Worm (Caenorhabditis elegans) whole organism, L3 larva: ENCODE measurements around the gene mrpl-16.

ENCODE experiments used
- ZK546.5 ChIP-seq: sonication (generic microtip); optimal IDR thresholded peaks from 2 replicates; lab custom pipeline; 2017; ENCODE audit warnings: missing biosample characterization, missing genetic modification characterization
- aly-2 ChIP-seq: fragments of 150-350 bp; optimal IDR thresholded peaks from 2 replicates; lab custom pipeline; 2014; ENCODE audit warnings: missing biosample characterization, missing genetic modification characterization
- ama-1 ChIP-seq: fragments of 150-350 bp; optimal IDR thresholded peaks from 2 replicates; lab custom pipeline; 2018
- ceh-16 ChIP-seq: sonication (generic microtip); optimal IDR thresholded peaks from 2 replicates; lab custom pipeline; 2017; ENCODE audit warnings: missing biosample characterization, missing genetic modification characterization
- ceh-28 ChIP-seq: fragments of 150-350 bp; optimal IDR thresholded peaks from 2 replicates; lab custom pipeline; 2014; ENCODE audit warnings: missing biosample characterization, missing genetic modification reagents, missing genetic modification characterization
- ceh-82 ChIP-seq: fragments of 150-350 bp; optimal IDR thresholded peaks from 2 replicates; lab custom pipeline; 2014; ENCODE audit warnings: missing biosample characterization, missing genetic modification characterization
- ceh-9 ChIP-seq: sonication (generic microtip); optimal IDR thresholded peaks from 2 replicates; lab custom pipeline; 2018; ENCODE audit warnings: missing biosample characterization, missing genetic modification characterization
- daf-12 ChIP-seq: fragments of 150-350 bp; optimal IDR thresholded peaks from 2 replicates; lab custom pipeline; 2014; ENCODE audit warnings: missing biosample characterization, missing genetic modification reagents, missing genetic modification characterization
- egl-27 ChIP-seq: sonication (generic microtip); optimal IDR thresholded peaks from 4 replicates; lab custom pipeline; 2017; ENCODE audit warnings: missing biosample characterization, missing genetic modification reagents, missing genetic modification characterization
- egl-5 ChIP-seq: fragments of 150-350 bp; optimal IDR thresholded peaks from 2 replicates; lab custom pipeline; 2017; ENCODE audit warnings: missing biosample characterization, missing genetic modification reagents, missing genetic modification characterization, inconsistent platforms
- elt-1 ChIP-seq: fragments of 150-350 bp; optimal IDR thresholded peaks from 2 replicates; lab custom pipeline; 2014; ENCODE audit warnings: missing biosample characterization, missing genetic modification characterization
- elt-3 ChIP-seq, 3 experiments: fragments of 150-350 bp in 1 of 3; sonication (generic microtip) in 2 of 3; optimal IDR thresholded peaks; 2 replicates in 2 of 3; 4 replicates in 1 of 3; lab custom pipeline; 2014 to 2017; ENCODE audit warnings: missing biosample characterization in 3 of 3, missing genetic modification characterization in 3 of 3
- eor-1 ChIP-seq, 2 experiments: fragments of 150-350 bp; optimal IDR thresholded peaks; 2 replicates each; lab custom pipeline; 2014 to 2018; ENCODE audit warnings: missing biosample characterization in 2 of 2, missing genetic modification characterization in 2 of 2
- fkh-10 ChIP-seq: sonication (generic microtip); optimal IDR thresholded peaks from 2 replicates; lab custom pipeline; 2017; ENCODE audit warnings: missing biosample characterization, missing genetic modification reagents, missing genetic modification characterization
- fos-1 ChIP-seq: fragments of 150-350 bp; optimal IDR thresholded peaks from 2 replicates; lab custom pipeline; 2014; ENCODE audit warnings: missing biosample characterization, missing genetic modification characterization
- jun-1 ChIP-seq: fragments of 150-350 bp; optimal IDR thresholded peaks from 2 replicates; lab custom pipeline; 2014; ENCODE audit warnings: missing biosample characterization, missing genetic modification reagents, missing genetic modification characterization
- lin-15B ChIP-seq: fragments of 150-350 bp; optimal IDR thresholded peaks from 2 replicates; lab custom pipeline; 2014; ENCODE audit warnings: missing biosample characterization, missing genetic modification characterization
- lin-39 ChIP-seq: fragments of 150-350 bp; optimal IDR thresholded peaks from 2 replicates; lab custom pipeline; 2018; ENCODE audit warnings: missing biosample characterization, missing genetic modification reagents, missing genetic modification characterization
- lsy-12 ChIP-seq: sonication (generic microtip); optimal IDR thresholded peaks from 2 replicates; lab custom pipeline; 2016; ENCODE audit warnings: mild to moderate bottlenecking, missing genetic modification characterization, missing compliant biosample characterization
- mml-1 ChIP-seq: fragments of 150-350 bp; sonication (generic microtip); optimal IDR thresholded peaks from 3 replicates; lab custom pipeline; 2014; ENCODE audit warnings: missing biosample characterization, missing genetic modification characterization
- nhr-11 ChIP-seq: fragments of 150-350 bp; optimal IDR thresholded peaks from 2 replicates; lab custom pipeline; 2014; ENCODE audit warnings: missing biosample characterization, missing genetic modification characterization
- nhr-23 ChIP-seq: fragments of 150-350 bp; optimal IDR thresholded peaks from 2 replicates; lab custom pipeline; 2014; ENCODE audit warnings: missing biosample characterization, missing genetic modification reagents, missing genetic modification characterization
- nhr-237 ChIP-seq: fragments of 150-350 bp; optimal IDR thresholded peaks from 2 replicates; lab custom pipeline; 2014; ENCODE audit warnings: missing biosample characterization, missing genetic modification characterization
- nhr-25 ChIP-seq: sonication (generic microtip); optimal IDR thresholded peaks from 2 replicates; lab custom pipeline; 2017; ENCODE audit warnings: missing biosample characterization, missing genetic modification characterization
- nhr-28 ChIP-seq: fragments of 150-350 bp; optimal IDR thresholded peaks from 2 replicates; lab custom pipeline; 2014; ENCODE audit warnings: missing biosample characterization, missing genetic modification characterization
- nhr-43 ChIP-seq: sonication (generic microtip); optimal IDR thresholded peaks from 2 replicates; lab custom pipeline; 2016; ENCODE audit warnings: mild to moderate bottlenecking, missing genetic modification characterization, missing compliant biosample characterization; ENCODE audit not compliant: poor library complexity, severe bottlenecking
- nhr-67 ChIP-seq: fragments of 150-350 bp; optimal IDR thresholded peaks from 2 replicates; lab custom pipeline; 2014; ENCODE audit warnings: missing biosample characterization, missing genetic modification characterization
- nhr-76 ChIP-seq: fragments of 150-350 bp; sonication (generic microtip); optimal IDR thresholded peaks from 5 replicates; lab custom pipeline; 2014; ENCODE audit warnings: missing biosample characterization, missing genetic modification characterization
- sea-2 ChIP-seq: fragments of 150-350 bp; sonication (generic microtip); optimal IDR thresholded peaks from 4 replicates; lab custom pipeline; 2014; ENCODE audit warnings: missing biosample characterization, missing genetic modification reagents, missing genetic modification characterization
- skn-1 ChIP-seq: fragments of 150-350 bp; optimal IDR thresholded peaks from 2 replicates; lab custom pipeline; 2014; ENCODE audit warnings: missing biosample characterization, missing genetic modification characterization
- snpc-4 ChIP-seq: fragments of 150-350 bp; optimal IDR thresholded peaks from 2 replicates; lab custom pipeline; 2014; ENCODE audit warnings: missing biosample characterization, missing genetic modification characterization
- tbx-2 ChIP-seq: sonication (generic microtip); optimal IDR thresholded peaks from 2 replicates; lab custom pipeline; 2016; ENCODE audit warnings: mild to moderate bottlenecking, missing genetic modification characterization, missing compliant biosample characterization
- unc-39 ChIP-seq: sonication (generic microtip); optimal IDR thresholded peaks from 4 replicates; lab custom pipeline; 2017; ENCODE audit warnings: missing biosample characterization, missing genetic modification characterization
- unc-62 ChIP-seq: fragments of 150-350 bp; sonication (generic microtip); optimal IDR thresholded peaks from 4 replicates; lab custom pipeline; 2014; ENCODE audit warnings: missing biosample characterization, missing genetic modification reagents, missing genetic modification characterization
- zag-1 ChIP-seq: fragments of 150-350 bp; optimal IDR thresholded peaks from 2 replicates; lab custom pipeline; 2014; ENCODE audit warnings: missing biosample characterization, missing genetic modification characterization
- ztf-11 ChIP-seq: fragments of 150-350 bp; optimal IDR thresholded peaks from 2 replicates; lab custom pipeline; 2014; ENCODE audit warnings: missing biosample characterization, missing genetic modification characterization
- ztf-4 ChIP-seq: fragments of 150-350 bp; optimal IDR thresholded peaks from 2 replicates; lab custom pipeline; 2014; ENCODE audit warnings: missing biosample characterization, missing genetic modification characterization

The mrpl-16 gene

DNA sequence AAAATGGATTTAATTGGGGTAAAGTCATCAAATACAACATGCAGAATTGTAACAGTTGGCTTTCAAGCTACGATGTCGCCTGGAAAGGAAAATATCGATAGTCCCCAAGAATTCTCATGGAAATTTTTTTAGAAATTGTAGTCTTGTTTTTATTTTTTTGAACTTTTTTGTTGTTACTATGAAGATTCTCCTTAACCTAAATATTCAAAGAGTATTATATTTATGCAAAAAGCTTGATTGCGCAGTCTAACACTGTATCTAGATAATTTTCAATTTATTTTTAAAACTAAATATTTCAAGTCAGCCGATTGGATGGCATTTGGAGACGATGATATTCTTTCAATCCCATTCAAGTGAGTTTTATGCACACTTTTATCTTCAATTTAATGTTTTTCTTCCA lies 1.0 kb downstream of the mrpl-16 start, which contains the start of gene pgap-2:
Gene pgap-2, plus strand, starts transcription at position 301 of the 400 bp plus-strand sequence.
- TF ChIP-seq elt-1 (tag; lab: Kevin White, UChicago) (no peak), skn-1 (no peak), snpc-4 (tag; lab: Kevin White, UChicago) (no peak), egl-27 (tag; lab: Kevin White, UChicago) (no peak)
- TF ChIP-seq, all 47 proteins: peak for 0

- TF ChIP-seq zag-1 (tag; lab: Kevin White, UChicago) (no peak), ZK546.5 (tag; lab: Kevin White, UChicago) (no peak), nhr-67 (tag; lab: Kevin White, UChicago) (no peak), daf-12 (no peak), fos-1 (no peak), unc-39 (tag; lab: Kevin White, UChicago) (no peak), nhr-23 (no peak), lin-39 (tag; lab: Kevin White, UChicago) (no peak), skn-1 (no peak), unc-62 (no peak), ztf-4 (no peak), nhr-43 (tag; lab: Kevin White, UChicago) (no peak), ztf-11 (no peak), tbx-2 (tag; lab: Kevin White, UChicago) (no peak), aly-2 (tag; lab: Kevin White, UChicago) (no peak), ceh-16 (tag; lab: Kevin White, UChicago) (no peak)
Observed at ce11 chrIII:4706678-4707077, 2.5 kb downstream of the mrpl-16 start, which contains the start of gene T04A8.13. Gene T04A8.13 (plus strand): TSS chrIII:4706978.

DNA sequence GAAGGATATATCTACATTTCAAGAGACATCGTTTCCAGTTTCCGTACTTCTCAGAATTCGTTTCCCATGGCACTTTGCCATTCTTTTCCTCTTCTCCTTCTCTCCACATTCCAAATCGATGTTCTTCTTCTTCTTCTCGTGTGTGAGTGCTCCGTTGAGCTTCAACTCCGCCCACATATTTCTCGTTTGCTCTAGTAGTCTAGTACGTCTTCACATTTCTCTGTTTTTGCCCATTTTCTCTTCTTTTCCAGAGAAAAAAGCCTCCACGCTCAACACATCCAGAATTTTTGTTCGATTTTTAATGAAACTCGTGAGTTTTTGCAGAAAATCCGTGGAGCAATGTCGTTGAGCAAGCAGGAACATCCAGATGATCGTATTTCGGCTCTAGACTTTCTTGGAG lies 4.7 kb downstream of the mrpl-16 start, which contains the start of gene T04A8.18:
Gene T04A8.18, plus strand, starts transcription at position 301 of the 400 bp plus-strand sequence.
- TF ChIP-seq egl-27 (tag; lab: Kevin White, UChicago) (no peak), sea-2 (no peak), nhr-25 (tag; lab: Kevin White, UChicago) (no peak), egl-5 (tag; lab: Kevin White, UChicago) (no peak), nhr-237 (no peak), nhr-28 (no peak), ama-1 (lab: Kevin White, UChicago) (no peak), ceh-82 (tag; lab: Kevin White, UChicago) (no peak), elt-1 (tag; lab: Kevin White, UChicago) (no peak), ztf-11 (no peak), mml-1 (tag; lab: Kevin White, UChicago) (no peak)

DNA sequence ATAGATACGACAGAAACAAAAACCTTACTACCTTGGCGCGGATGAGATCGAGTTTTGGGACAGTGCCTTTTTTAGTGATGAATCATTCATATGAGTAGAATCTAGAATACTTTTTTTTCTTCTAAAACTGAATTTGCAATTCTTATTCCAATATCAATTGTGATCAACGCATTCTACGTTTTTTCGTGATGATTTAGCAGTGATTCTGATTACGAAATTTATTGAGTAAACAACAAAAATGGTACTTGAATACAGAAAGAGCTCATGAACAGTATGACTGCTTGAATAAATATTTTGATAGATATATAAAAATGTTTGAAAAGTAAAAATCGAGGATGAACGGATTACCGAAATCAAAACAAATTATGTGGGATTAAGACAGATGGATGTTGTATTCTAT lies 10.9 kb downstream of the mrpl-16 start, which contains the start of gene him-18:
Gene him-18, minus strand, starts transcription at position 101 of the 400 bp plus-strand sequence.
- TF ChIP-seq fkh-10 (GFP tag; lab: Kevin White, UChicago) (no peak), elt-1 (tag; lab: Kevin White, UChicago) (no peak), nhr-11 (tag; lab: Kevin White, UChicago) (no peak), egl-5 (tag; lab: Kevin White, UChicago) (no peak), zag-1 (tag; lab: Kevin White, UChicago) (no peak), nhr-43 (tag; lab: Kevin White, UChicago) (no peak), nhr-76 (no peak), jun-1 (tag; lab: Kevin White, UChicago) (no peak), lin-15B (tag; lab: Kevin White, UChicago) (no peak), ceh-16 (tag; lab: Kevin White, UChicago) (no peak), daf-12 (no peak), aly-2 (tag; lab: Kevin White, UChicago) (no peak), ceh-28 (tag; lab: Kevin White, UChicago) (no peak), elt-3 (tag; optimal IDR thresholded peaks at IDR 0.05; lab: Kevin White, UChicago) (no peak), lsy-12 (no peak), eor-1 (tag; optimal IDR thresholded peaks at IDR 0.05; lab: Kevin White, UChicago) (no peak), ceh-9 (no peak), skn-1 (no peak), mml-1 (tag; lab: Kevin White, UChicago) (no peak), nhr-67 (tag; lab: Kevin White, UChicago) (no peak)
